Worm (Caenorhabditis elegans) whole organism, mixed stage, embryonic: ENCODE measurements around the gene cct-5.

ENCODE experiments used
- elt-3 ChIP-seq: fragments of 150-350 bp; optimal IDR thresholded peaks from 2 replicates; lab custom pipeline; 2014; ENCODE audit warnings: missing biosample characterization, missing genetic modification characterization
- lin-13 ChIP-seq: fragments of 150-350 bp; optimal IDR thresholded peaks from 2 replicates; lab custom pipeline; 2014; ENCODE audit warnings: missing biosample characterization, missing genetic modification characterization
- lsy-2 ChIP-seq: fragments of 150-350 bp; optimal IDR thresholded peaks from 2 replicates; lab custom pipeline; 2014; ENCODE audit warnings: missing biosample characterization, missing genetic modification characterization
- nhr-12 ChIP-seq: fragments of 150-350 bp; optimal IDR thresholded peaks from 2 replicates; lab custom pipeline; 2014; ENCODE audit warnings: missing biosample characterization, missing genetic modification characterization
- nhr-28 ChIP-seq: fragments of 150-350 bp; optimal IDR thresholded peaks from 2 replicates; lab custom pipeline; 2014; ENCODE audit warnings: missing biosample characterization, missing genetic modification characterization
- snpc-4 ChIP-seq: fragments of 150-350 bp; optimal IDR thresholded peaks from 2 replicates; lab custom pipeline; 2014; ENCODE audit warnings: missing biosample characterization, missing genetic modification characterization
- sptf-1 ChIP-seq: sonication (generic microtip); optimal IDR thresholded peaks from 2 replicates; lab custom pipeline; 2017; ENCODE audit warnings: mild to moderate bottlenecking, missing genetic modification characterization, moderate library complexity, missing compliant biosample characterization
- unc-39 ChIP-seq: fragments of 150-350 bp; optimal IDR thresholded peaks from 2 replicates; lab custom pipeline; 2014; ENCODE audit warnings: missing biosample characterization, missing genetic modification characterization
- unc-62 ChIP-seq: fragments of 150-350 bp; optimal IDR thresholded peaks from 2 replicates; lab custom pipeline; 2014; ENCODE audit warnings: missing biosample characterization, missing genetic modification reagents, missing genetic modification characterization
- zip-8 ChIP-seq: fragments of 150-350 bp; optimal IDR thresholded peaks from 2 replicates; lab custom pipeline; 2014; ENCODE audit warnings: missing biosample characterization, missing genetic modification characterization

DNA sequence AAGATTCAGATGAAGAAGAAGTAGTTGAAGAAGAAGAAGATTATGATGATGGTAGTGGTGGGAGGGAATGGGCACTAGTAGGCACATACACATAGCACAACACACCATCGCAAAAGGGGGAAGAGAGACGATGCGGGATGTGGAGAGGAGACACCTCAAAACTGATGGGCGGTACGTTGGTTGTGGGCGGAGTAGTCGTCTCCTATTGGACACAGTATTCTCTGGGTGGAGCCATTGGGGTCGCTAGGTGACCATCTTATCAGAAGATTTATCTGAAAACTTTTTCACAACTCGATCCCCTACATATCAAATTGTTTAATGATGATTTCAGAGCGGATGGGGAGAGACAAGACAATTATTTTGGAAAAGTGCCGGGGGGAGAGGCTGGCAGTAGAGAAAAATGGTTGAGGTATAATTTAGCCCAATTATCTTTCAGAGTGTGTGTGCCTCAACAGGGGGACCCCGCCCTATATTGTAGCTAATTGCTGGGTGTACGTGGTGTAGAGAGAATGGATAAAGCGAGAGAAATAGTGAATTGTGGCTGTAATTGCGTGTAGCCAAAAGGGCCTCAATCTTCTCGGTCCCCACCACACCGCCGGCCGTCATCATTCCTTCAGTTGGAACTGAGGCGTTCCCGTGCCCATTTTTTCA is 57.0 kb downstream of the cct-5 start:
- TF ChIP-seq snpc-4 (tag; lab: Kevin White, UChicago) (no peak), lsy-2 (tag; lab: Kevin White, UChicago) (peak; percentile 71), sptf-1 (tag; lab: Kevin White, UChicago) (peak; percentile 39), zip-8 (tag; lab: Kevin White, UChicago) (no peak), nhr-28 (tag; lab: Kevin White, UChicago) (no peak), unc-62 (GFP tag; lab: Kevin White, UChicago) (no peak), elt-3 (tag; lab: Kevin White, UChicago) (no peak), lin-13 (tag; lab: Kevin White, UChicago) (no peak), unc-39 (tag; lab: Kevin White, UChicago) (no peak), nhr-12 (tag; lab: Kevin White, UChicago) (no peak)
